Worm (Caenorhabditis elegans): ENCODE measurements around the gene F26G1.11.

ce11 chrII:4797071-4797470 lies 20.1 kb downstream of the F26G1.11 start, which contains the start of gene C33F10.14:
- TF ChIP-seq gei-17 (GFP tag; optimal IDR thresholded peaks at IDR 0.05): no peak
- no peak for TF ChIP-seq ama-1 (optimal IDR thresholded peaks at IDR 0.05)
- TF ChIP-seq ama-1 (GFP tag; optimal IDR thresholded peaks at IDR 0.05): no peak
- no peak for TF ChIP-seq bed-1 (GFP tag; IDR thresholded peaks at IDR 0.05)
- TF ChIP-seq fkh-3 (tag; optimal IDR thresholded peaks at IDR 0.05): no peak
- no peak for TF ChIP-seq cebp-1 (GFP tag; IDR thresholded peaks at IDR 0.05)
- TF ChIP-seq cebp-1 (tag; optimal IDR thresholded peaks at IDR 0.05): no peak
- TF ChIP-seq nhr-80 (tag; optimal IDR thresholded peaks at IDR 0.05): no peak
- no peak for TF ChIP-seq unc-62 (GFP tag; optimal IDR thresholded peaks at IDR 0.05)
- TF ChIP-seq F57A8.1 (GFP tag; optimal IDR thresholded peaks at IDR 0.05): no peak
- TF ChIP-seq ztf-3 (GFP tag; optimal IDR thresholded peaks at IDR 0.05): no peak
- no peak for TF ChIP-seq T07F8.4 (tag; optimal IDR thresholded peaks at IDR 0.05)
- TF ChIP-seq madf-10 (tag; optimal IDR thresholded peaks at IDR 0.05): no peak
- TF ChIP-seq madf-3 (GFP tag; IDR thresholded peaks at IDR 0.05): no peak
- TF ChIP-seq egl-44 (GFP tag; IDR thresholded peaks at IDR 0.05): no peak
- TF ChIP-seq ceh-58 (GFP tag; IDR thresholded peaks at IDR 0.05): no peak

All from whole organism, young adult.